Worm (Caenorhabditis elegans) whole organism, L4 larva: Measurements from ENCODE around the gene rps-28.
"Not testable (repeated sequence)": the region's sequence is repeated elsewhere in the genome, so short reads cannot be mapped to it uniquely, and the experiment has no call there.

ENCODE experiments used
- F10B5.3 ChIP-seq: sonication (generic microtip); optimal IDR thresholded peaks from 2 replicates; lab custom pipeline; 2016; ENCODE audit warnings: mild to moderate bottlenecking, missing genetic modification characterization, missing compliant biosample characterization
- Y105C5A.15 ChIP-seq: fragments of 200-800 bp; sonication (Bioruptor generic); IDR thresholded peaks from 2 replicates; pipeline ENCODE4 v1.3.6; 2022; ENCODE audit warnings: missing genetic modification characterization, missing compliant biosample characterization
- Y48G9A.11 ChIP-seq: fragments of 200-800 bp; sonication (Bioruptor generic); IDR thresholded peaks from 2 replicates; pipeline ENCODE4 v1.3.6; 2022; ENCODE audit warnings: missing genetic modification reagents, missing genetic modification characterization, missing compliant biosample characterization
- Y5F2A.4 ChIP-seq: fragments of 200-800 bp; sonication (Bioruptor generic); optimal IDR thresholded peaks from 2 replicates; lab custom pipeline; 2018; ENCODE audit warnings: mild to moderate bottlenecking, missing genetic modification characterization, missing compliant biosample characterization
- aha-1 ChIP-seq: fragments of 150-350 bp; peaks from one replicate; lab custom pipeline; 2014; ENCODE audit warnings: missing biosample characterization, missing genetic modification characterization
- aly-2 ChIP-seq: sonication (generic microtip); optimal IDR thresholded peaks from 2 replicates; lab custom pipeline; 2018; ENCODE audit warnings: missing biosample characterization, missing genetic modification characterization
- arid-1 ChIP-seq: fragments of 200-800 bp; sonication (Bioruptor generic); conservative IDR thresholded peaks from 2 replicates; pipeline ENCODE4 v1.3.6; 2022; ENCODE audit warnings: missing genetic modification reagents, missing genetic modification characterization, missing compliant biosample characterization
- ceh-28 ChIP-seq: fragments of 150-350 bp; optimal IDR thresholded peaks from 2 replicates; lab custom pipeline; 2014; ENCODE audit warnings: missing biosample characterization, missing genetic modification reagents, missing genetic modification characterization
- ctbp-1 ChIP-seq: fragments of 200-800 bp; sonication (Bioruptor generic); IDR thresholded peaks from 2 replicates; pipeline ENCODE4 v1.3.6; 2022; ENCODE audit warnings: missing genetic modification reagents, missing genetic modification characterization, missing compliant biosample characterization
- daf-16 ChIP-seq, 3 experiments: sonication (generic microtip); optimal IDR thresholded peaks; 2 replicates each; lab custom pipeline; 2016 to 2017; ENCODE audit warnings: missing genetic modification characterization in 3 of 3, missing genetic modification reagents in 3 of 3, mild to moderate bottlenecking in 2 of 3, missing compliant biosample characterization in 2 of 3, missing biosample characterization in 1 of 3, moderate library complexity in 1 of 3
- daf-19 ChIP-seq: fragments of 200-800 bp; sonication (Bioruptor generic); conservative IDR thresholded peaks from 2 replicates; pipeline ENCODE4 v1.3.6; 2022; ENCODE audit warnings: missing genetic modification characterization, missing compliant biosample characterization
- dmd-6 ChIP-seq: fragments of 200-800 bp; sonication (Bioruptor generic); IDR thresholded peaks from 2 replicates; pipeline ENCODE4 v1.3.6; 2022; ENCODE audit warnings: missing genetic modification reagents, missing genetic modification characterization, missing compliant biosample characterization
- duxl-1 ChIP-seq: sonication (generic microtip); optimal IDR thresholded peaks from 2 replicates; lab custom pipeline; 2016; ENCODE audit warnings: mild to moderate bottlenecking, missing genetic modification characterization, moderate library complexity, missing compliant biosample characterization; ENCODE audit not compliant: poor library complexity
- dve-1 ChIP-seq: sonication (generic microtip); optimal IDR thresholded peaks from 2 replicates; lab custom pipeline; 2017; ENCODE audit warnings: antibody characterized with exemption, mild to moderate bottlenecking, missing genetic modification characterization, missing compliant biosample characterization; ENCODE audit not compliant: insufficient read depth
- egl-43 ChIP-seq: fragments of 200-800 bp; sonication (Bioruptor generic); IDR thresholded peaks from 2 replicates; pipeline ENCODE4 v1.3.6; 2022; ENCODE audit warnings: missing genetic modification reagents, missing genetic modification characterization, missing compliant biosample characterization
- fkh-10 ChIP-seq: fragments of 150-350 bp; optimal IDR thresholded peaks from 2 replicates; lab custom pipeline; 2014; ENCODE audit warnings: missing biosample characterization, missing genetic modification reagents, missing genetic modification characterization
- hlh-11 ChIP-seq: fragments of 200-800 bp; sonication (Bioruptor generic); optimal IDR thresholded peaks from 2 replicates; lab custom pipeline; 2018; ENCODE audit warnings: mild to moderate bottlenecking, missing genetic modification characterization, missing compliant biosample characterization
- hlh-30 ChIP-seq: sonication (generic microtip); optimal IDR thresholded peaks from 2 replicates; lab custom pipeline; 2017; ENCODE audit warnings: antibody characterized with exemption, mild to moderate bottlenecking, missing genetic modification characterization, missing compliant biosample characterization; ENCODE audit not compliant: insufficient read depth
- hmg-1.1 ChIP-seq: fragments of 200-800 bp; sonication (Bioruptor generic); IDR thresholded peaks from 2 replicates; pipeline ENCODE4 v1.3.6; 2022; ENCODE audit warnings: missing genetic modification reagents, missing genetic modification characterization, missing compliant biosample characterization
- jun-1 ChIP-seq: fragments of 150-350 bp; optimal IDR thresholded peaks from 2 replicates; lab custom pipeline; 2014; ENCODE audit warnings: missing biosample characterization, missing genetic modification reagents, missing genetic modification characterization
- lin-13 ChIP-seq: fragments of 150-350 bp; optimal IDR thresholded peaks from 2 replicates; lab custom pipeline; 2014; ENCODE audit warnings: missing biosample characterization, missing genetic modification reagents, missing genetic modification characterization
- lin-15B ChIP-seq: fragments of 150-350 bp; sonication (generic microtip); optimal IDR thresholded peaks from 3 replicates; lab custom pipeline; 2014; ENCODE audit warnings: missing biosample characterization, missing genetic modification characterization
- lin-38 ChIP-seq: fragments of 200-800 bp; sonication (Bioruptor generic); IDR thresholded peaks from 2 replicates; pipeline ENCODE4 v1.3.6; 2022; ENCODE audit warnings: missing genetic modification reagents, missing genetic modification characterization, missing compliant biosample characterization
- lsy-2 ChIP-seq, 2 experiments: fragments of 150-350 bp in 1 of 2; sonication (generic microtip) in 1 of 2; optimal IDR thresholded peaks; 2 replicates each; lab custom pipeline; 2014 to 2017; ENCODE audit warnings: missing biosample characterization in 2 of 2, missing genetic modification characterization in 2 of 2
- mdl-1 ChIP-seq, 2 experiments: fragments of 150-350 bp in 1 of 2; sonication (generic microtip) in 1 of 2; optimal IDR thresholded peaks; 2 replicates each; lab custom pipeline; 2014 to 2017; ENCODE audit warnings: missing biosample characterization in 2 of 2, missing genetic modification characterization in 2 of 2
- mep-1 ChIP-seq: fragments of 150-350 bp; sonication (generic microtip); optimal IDR thresholded peaks from 3 replicates; lab custom pipeline; 2014; ENCODE audit warnings: missing biosample characterization, missing genetic modification characterization
- mes-2 ChIP-seq: sonication (generic microtip); optimal IDR thresholded peaks from 2 replicates; lab custom pipeline; 2016; ENCODE audit warnings: missing genotype, mild to moderate bottlenecking, missing genetic modification characterization, missing compliant biosample characterization; ENCODE audit not compliant: poor library complexity, severe bottlenecking
- mxl-3 ChIP-seq: fragments of 200-800 bp; sonication (Bioruptor generic); optimal IDR thresholded peaks from 2 replicates; lab custom pipeline; 2018; ENCODE audit warnings: mild to moderate bottlenecking, missing genetic modification characterization, missing compliant biosample characterization
- nhr-10 ChIP-seq: fragments of 150-350 bp; optimal IDR thresholded peaks from 2 replicates; lab custom pipeline; 2014; ENCODE audit warnings: missing biosample characterization, missing genetic modification characterization
- nhr-28 ChIP-seq: fragments of 150-350 bp; optimal IDR thresholded peaks from 2 replicates; lab custom pipeline; 2014; ENCODE audit warnings: missing biosample characterization, missing genetic modification characterization
- nhr-48 ChIP-seq: sonication (generic microtip); optimal IDR thresholded peaks from 2 replicates; lab custom pipeline; 2016; ENCODE audit warnings: mild to moderate bottlenecking, missing genetic modification characterization, missing compliant biosample characterization
- tag-97 ChIP-seq: fragments of 200-800 bp; sonication (Bioruptor generic); IDR thresholded peaks from 2 replicates; pipeline ENCODE4 v1.3.6; 2022; ENCODE audit warnings: missing genetic modification characterization, missing compliant biosample characterization
- tra-1 ChIP-seq: fragments of 200-800 bp; sonication (Bioruptor generic); IDR thresholded peaks from 2 replicates; pipeline ENCODE4 v1.3.6; 2022; ENCODE audit warnings: missing genetic modification reagents, missing genetic modification characterization, missing compliant biosample characterization
- zag-1 ChIP-seq: fragments of 150-350 bp; optimal IDR thresholded peaks from 2 replicates; lab custom pipeline; 2014; ENCODE audit warnings: missing biosample characterization, missing genetic modification characterization

Gene rps-28

ce11 chrIV:1659045-1659741, at the start of gene rps-28 (continued):
- TF ChIP-seq dmd-6 (GFP tag; lab: Robert Waterston, UW) (peak; percentile 91), tag-97 (no peak), nhr-48 (tag; lab: Kevin White, UChicago) (peak; percentile 63), Y105C5A.15 (GFP tag; lab: Robert Waterston, UW) (no peak), F10B5.3 (tag; lab: Kevin White, UChicago) (no peak), hmg-1.1 (peak; percentile 96), Y48G9A.11 (GFP tag; lab: Robert Waterston, UW) (peak; percentile 100)
- TF ChIP-seq, all 104 proteins: peak for 77

- TF ChIP-seq zag-1 (tag; lab: Kevin White, UChicago); daf-16 (GFP tag; optimal IDR thresholded peaks at IDR 0.05; lab: Kevin White, UChicago); daf-16 (tag; optimal IDR thresholded peaks at IDR 0.05; lab: Kevin White, UChicago); egl-43 (GFP tag; lab: Robert Waterston, UW): not testable (repeated sequence)
These were observed 49.5 kb upstream of the rps-28 start, which contains the start of gene dsl-3 for ce11 chrIV:1609973-1610372. Gene dsl-3 (plus strand): TSS chrIV:1610273.

ce11 chrIV:1613592-1613991, 45.9 kb upstream of the rps-28 start, which contains the start of gene nhr-122:
Gene nhr-122 (plus strand): TSS chrIV:1613892.
- TF ChIP-seq aha-1 (tag; lab: Kevin White, UChicago) (peak; percentile 9), dve-1 (peak; percentile 21), lin-38 (GFP tag; lab: Robert Waterston, UW) (no peak), hlh-30 (peak; percentile 12), mes-2 (tag; lab: Kevin White, UChicago) (peak; percentile 30), mdl-1 (tag; optimal IDR thresholded peaks at IDR 0.05; lab: Kevin White, UChicago) (peak in 1 of 2 experiments; percentile 36), lsy-2 (tag; optimal IDR thresholded peaks at IDR 0.05; lab: Kevin White, UChicago) (no peak)

- TF ChIP-seq arid-1 (no peak), mes-2 (tag; lab: Kevin White, UChicago) (peak; percentile 29), nhr-28 (tag; lab: Kevin White, UChicago) (peak; percentile 99), aha-1 (tag; lab: Kevin White, UChicago) (peak; percentile 47), nhr-10 (tag; lab: Kevin White, UChicago) (no peak), daf-16 (GFP tag; optimal IDR thresholded peaks at IDR 0.05; lab: Kevin White, UChicago) (no peak), daf-16 (tag; optimal IDR thresholded peaks at IDR 0.05; lab: Kevin White, UChicago) (peak; percentile 89), hlh-30 (peak; percentile 37), duxl-1 (tag; lab: Kevin White, UChicago) (no peak), hlh-11 (peak; percentile 8), zag-1 (tag; lab: Kevin White, UChicago) (no peak), ceh-28 (tag; lab: Kevin White, UChicago) (peak; percentile 91), dve-1 (peak; percentile 53), daf-19 (no peak)
These were observed 39.8 kb upstream of the rps-28 start, which contains the start of gene nhr-92 for ce11 chrIV:1619519-1620311. Gene nhr-92 (plus strand): TSS chrIV:1620094.

ce11 chrIV:1623712-1624111, 35.8 kb upstream of the rps-28 start, which contains the start of gene nhr-87:
Gene nhr-87 (plus strand): TSS chrIV:1624029.
- TF ChIP-seq ctbp-1 (GFP tag; lab: Robert Waterston, UW) (no peak), mdl-1 (tag; optimal IDR thresholded peaks at IDR 0.05; lab: Kevin White, UChicago) (peak in 1 of 2 experiments; percentile 20), fkh-10 (GFP tag; lab: Kevin White, UChicago) (no peak), mep-1 (tag; lab: Kevin White, UChicago) (peak; percentile 27), jun-1 (tag; lab: Kevin White, UChicago) (no peak), lsy-2 (tag; optimal IDR thresholded peaks at IDR 0.05; lab: Kevin White, UChicago) (peak in 1 of 2 experiments; percentile 22), hlh-11 (peak; percentile 39), Y5F2A.4 (no peak), mxl-3 (GFP tag; lab: Kevin White, UChicago) (peak; percentile 45), dmd-6 (GFP tag; lab: Robert Waterston, UW) (peak; percentile 51), hlh-30 (peak; percentile 75), lin-13 (GFP tag; lab: Kevin White, UChicago) (no peak), nhr-28 (tag; lab: Kevin White, UChicago) (peak; percentile 52), lin-15B (tag; lab: Kevin White, UChicago) (no peak), aly-2 (tag; lab: Kevin White, UChicago) (no peak), dve-1 (peak; percentile 38), tra-1 (GFP tag; lab: Robert Waterston, UW) (no peak)
